Worm (Caenorhabditis elegans) whole organism, midembryonic: ENCODE data around the gene cul-6.

Experiments
- cog-1 ChIP-seq: sonication (generic microtip); optimal IDR thresholded peaks from 2 replicates; lab custom pipeline; 2016; ENCODE audit warnings: missing genetic modification characterization, missing compliant biosample characterization
- flt-1 ChIP-seq: fragments of 200-800 bp; sonication (Bioruptor generic); IDR thresholded peaks from 2 replicates; pipeline ENCODE4 v1.3.6; 2022; ENCODE audit warnings: missing genetic modification characterization, missing compliant biosample characterization
- ref-1 ChIP-seq: fragments of 200-800 bp; sonication (Bioruptor generic); conservative IDR thresholded peaks from 2 replicates; pipeline ENCODE4 v1.3.6; 2022; ENCODE audit warnings: missing genetic modification reagents, missing genetic modification characterization, missing compliant biosample characterization
- tab-1 ChIP-seq: fragments of 200-800 bp; sonication (Bioruptor generic); IDR thresholded peaks from 2 replicates; pipeline ENCODE4 v1.3.6; 2022; ENCODE audit warnings: missing genetic modification characterization, missing compliant biosample characterization

- TF ChIP-seq flt-1 (GFP tag; lab: Robert Waterston, UW) (0 out of 2 replicates have a peak, but pooled peaks have one; percentile 37), ref-1 (GFP tag; lab: Robert Waterston, UW) (no peak), cog-1 (tag; lab: Kevin White, UChicago) (peak; percentile 30), tab-1 (GFP tag; lab: Robert Waterston, UW) (no peak)
Observed at ce11 chrIV:12615122-12615745, 25.0 kb upstream of the cul-6 start.
